Fruit fly (Drosophila melanogaster): ENCODE results near the gene Hsp70Aa.

dm6 chr3R:11998130-11998529, 41.8 kb upstream of the Hsp70Aa start:
- TF ChIP-seq Snoo (tag; optimal IDR thresholded peaks at IDR 0.05) (no peak), gl (tag; optimal IDR thresholded peaks at IDR 0.05) (no peak), Pif1B (GFP tag; optimal IDR thresholded peaks at IDR 0.05) (no peak)

Data from whole organism, pupa.